Fruit fly (Drosophila melanogaster) whole organism, embryonic: ENCODE results near the gene CG10602.

ENCODE experiments used
- CG3726 ChIP-seq: fragments of 200-800 bp; sonication (Bioruptor generic); IDR thresholded peaks from 3 replicates; pipeline ENCODE4, ENCODE4 v1.3.6; 2022; ENCODE audit warnings: missing biosample characterization, missing genetic modification characterization
- CG4328 ChIP-seq: fragments of 200-800 bp; sonication (Bioruptor generic); optimal IDR thresholded peaks from 3 replicates; lab custom pipeline; 2017; ENCODE audit warnings: missing biosample characterization, missing genetic modification reagents, missing genetic modification characterization
- CG4360 ChIP-seq: fragments of 200-800 bp; sonication (Bioruptor generic); IDR thresholded peaks from 2 replicates; pipeline ENCODE4 v1.3.6; 2022; ENCODE audit warnings: missing biosample characterization, missing genetic modification characterization
- CG6254 ChIP-seq: fragments of 200-800 bp; sonication (Bioruptor generic); optimal IDR thresholded peaks from 3 replicates; lab custom pipeline; 2017; ENCODE audit warnings: mild to moderate bottlenecking, missing biosample characterization, missing genetic modification reagents, missing genetic modification characterization
- CG6791 ChIP-seq: fragments of 200-800 bp; sonication (Bioruptor generic); IDR thresholded peaks from 3 replicates; pipeline ENCODE4 v1.3.6; 2022; ENCODE audit warnings: missing biosample characterization, missing genetic modification characterization; ENCODE audit not compliant: partially characterized antibody
- CG9932 ChIP-seq: fragments of 200-800 bp; sonication (Bioruptor generic); IDR thresholded peaks from 2 replicates; pipeline ENCODE4 v1.3.6; 2022; ENCODE audit warnings: missing biosample characterization, missing genetic modification characterization
- HLH4C ChIP-seq: fragments of 200-800 bp; sonication (Bioruptor generic); IDR thresholded peaks from 3 replicates; pipeline ENCODE4 v1.3.6; 2022; ENCODE audit warnings: missing biosample characterization, missing genetic modification characterization; ENCODE audit not compliant: partially characterized antibody
- Nf-YC ChIP-seq: fragments of 200-800 bp; optimal IDR thresholded peaks from 3 replicates; lab custom pipeline; 2019; ENCODE audit warnings: missing biosample characterization, mild to moderate bottlenecking, missing genetic modification characterization, moderate library complexity
- Optix ChIP-seq: fragments of 200-800 bp; sonication (Bioruptor generic); IDR thresholded peaks from 3 replicates; pipeline ENCODE4 v1.3.6; 2022; ENCODE audit warnings: missing biosample characterization, missing genetic modification characterization
- Ravus ChIP-seq: fragments of 200-800 bp; sonication (Bioruptor generic); IDR thresholded peaks from 2 replicates; pipeline ENCODE4 v1.3.6; 2022; ENCODE audit warnings: missing biosample characterization, missing genetic modification characterization
- bcd ChIP-seq: fragments of 200-800 bp; sonication (Bioruptor generic); optimal IDR thresholded peaks from 2 replicates; lab custom pipeline; 2017; ENCODE audit warnings: missing biosample characterization, mild to moderate bottlenecking, missing genetic modification characterization
- insv ChIP-seq, 2 experiments: fragments of 200-800 bp; sonication (Bioruptor generic); optimal IDR thresholded peaks; 3 replicates each; lab custom pipeline; 2016 to 2018; ENCODE audit warnings: missing biosample characterization in 2 of 2, missing genetic modification characterization in 2 of 2
- unpg ChIP-seq: fragments of 200-800 bp; sonication (Bioruptor generic); optimal IDR thresholded peaks from 3 replicates; lab custom pipeline; 2018; ENCODE audit warnings: missing biosample characterization, mild to moderate bottlenecking, missing genetic modification characterization, moderate library complexity
- vnd ChIP-seq: fragments of 200-800 bp; sonication (Bioruptor generic); IDR thresholded peaks from 3 replicates; pipeline ENCODE4 v1.3.6; 2022; ENCODE audit warnings: missing biosample characterization, missing genetic modification characterization; ENCODE audit not compliant: partially characterized antibody

dm6 chr2L:18864093-18864492 lies 5.0 kb upstream of the CG10602 start:
- no peak for TF ChIP-seq Ravus
- TF ChIP-seq CG4360 (GFP tag; lab: Robert Waterston, UW) = no peak
- peak; percentile 22 for TF ChIP-seq bcd (GFP tag; lab: Kevin White, UChicago)
- no peak for TF ChIP-seq CG4328 (GFP tag; lab: Kevin White, UChicago)
- TF ChIP-seq unpg (GFP tag; lab: Kevin White, UChicago) = no peak
- no peak for TF ChIP-seq insv (GFP tag; optimal IDR thresholded peaks at IDR 0.05; lab: Kevin White, UChicago)
- TF ChIP-seq CG3726 (GFP tag; lab: Robert Waterston, UW) = no peak
- no peak for TF ChIP-seq vnd
- TF ChIP-seq Optix (GFP tag; lab: Robert Waterston, UW) = 0 out of 3 replicates have a peak, but pooled peaks have one; percentile 21
- no peak for TF ChIP-seq CG6254 (GFP tag; lab: Kevin White, UChicago)
- no peak for TF ChIP-seq CG6791 (GFP tag; lab: Robert Waterston, UW)
- no peak for TF ChIP-seq HLH4C (GFP tag; lab: Robert Waterston, UW)
- TF ChIP-seq CG9932 (GFP tag; lab: Robert Waterston, UW) = peak; percentile 42; the same call in 1 of the 2 replicates
- TF ChIP-seq Nf-YC = no peak
